Fruit fly (Drosophila melanogaster) whole organism, embryonic: ENCODE data around the gene Rabex-5.

Experiments used
- Bdp1 ChIP-seq: fragments of 200-800 bp; sonication (Bioruptor generic); optimal IDR thresholded peaks from 3 replicates; lab custom pipeline; 2016; ENCODE audit warnings: missing biosample characterization, missing genetic modification characterization
- CG10209 ChIP-seq: fragments of 200-800 bp; sonication (Bioruptor generic); optimal IDR thresholded peaks from 3 replicates; lab custom pipeline; 2017; ENCODE audit warnings: missing biosample characterization, mild to moderate bottlenecking, missing genetic modification characterization, missing genetic modification reagents
- CG1024 ChIP-seq: fragments of 200-800 bp; sonication (Bioruptor generic); IDR thresholded peaks from 2 replicates; pipeline ENCODE4 v1.3.6; 2022; ENCODE audit warnings: missing biosample characterization, missing genetic modification characterization
- CG10274 ChIP-seq: fragments of 200-800 bp; sonication (Bioruptor generic); optimal IDR thresholded peaks from 3 replicates; lab custom pipeline; 2017; ENCODE audit warnings: missing biosample characterization, mild to moderate bottlenecking, missing genetic modification characterization
- CG10366 ChIP-seq: fragments of 200-800 bp; sonication (Bioruptor generic); IDR thresholded peaks from 2 replicates; pipeline ENCODE4 v1.3.6; 2022; ENCODE audit warnings: missing biosample characterization, missing genetic modification characterization
- CG11085 ChIP-seq: fragments of 200-800 bp; sonication (Bioruptor generic); IDR thresholded peaks from 2 replicates; pipeline ENCODE4 v1.3.6; 2022; ENCODE audit warnings: missing biosample characterization, missing genetic modification characterization
- CG11093 ChIP-seq: fragments of 200-800 bp; sonication (Bioruptor generic); IDR thresholded peaks from 3 replicates; pipeline ENCODE4 v1.3.6; 2022; ENCODE audit warnings: missing biosample characterization, missing genetic modification characterization
- CG12155 ChIP-seq: fragments of 200-800 bp; sonication (Bioruptor generic); optimal IDR thresholded peaks from 3 replicates; lab custom pipeline; 2016; ENCODE audit warnings: missing biosample characterization, missing genetic modification characterization
- CG12236 ChIP-seq: fragments of 200-800 bp; sonication (Bioruptor generic); optimal IDR thresholded peaks from 2 replicates; lab custom pipeline; 2016; ENCODE audit warnings: missing biosample characterization, missing genetic modification characterization
- CG12299 ChIP-seq: fragments of 200-800 bp; sonication (Bioruptor generic); optimal IDR thresholded peaks from 2 replicates; lab custom pipeline; 2018; ENCODE audit warnings: missing biosample characterization, mild to moderate bottlenecking, missing genetic modification characterization
- CG13424 ChIP-seq: fragments of 200-800 bp; sonication (Bioruptor generic); optimal IDR thresholded peaks from 2 replicates; lab custom pipeline; 2019; ENCODE audit warnings: missing biosample characterization, mild to moderate bottlenecking, missing genetic modification characterization, moderate library complexity
- CG13775 ChIP-seq: fragments of 200-800 bp; sonication (Bioruptor generic); optimal IDR thresholded peaks from 3 replicates; lab custom pipeline; 2017; ENCODE audit warnings: missing biosample characterization, mild to moderate bottlenecking, missing genetic modification characterization
- CG14441 ChIP-seq: fragments of 200-800 bp; sonication (Bioruptor generic); IDR thresholded peaks from 2 replicates; pipeline ENCODE4 v1.3.6; 2022; ENCODE audit warnings: missing biosample characterization, missing genetic modification characterization
- CG15514 ChIP-seq: fragments of 200-800 bp; sonication (Bioruptor generic); optimal IDR thresholded peaks from 3 replicates; lab custom pipeline; 2017; ENCODE audit warnings: missing biosample characterization, missing genetic modification characterization, mild to moderate bottlenecking, moderate library complexity, missing genetic modification reagents
- CG1603 ChIP-seq: fragments of 200-800 bp; sonication (Bioruptor generic); optimal IDR thresholded peaks from 2 replicates; lab custom pipeline; 2019; ENCODE audit warnings: missing biosample characterization, mild to moderate bottlenecking, missing genetic modification characterization, moderate library complexity
- CG2129 ChIP-seq: fragments of 200-800 bp; sonication (Bioruptor generic); IDR thresholded peaks from 2 replicates; pipeline ENCODE4 v1.3.6; 2022; ENCODE audit warnings: missing biosample characterization, missing genetic modification characterization; ENCODE audit not compliant: partially characterized antibody
- CG30431 ChIP-seq: fragments of 200-800 bp; sonication (Bioruptor generic); optimal IDR thresholded peaks from 2 replicates; lab custom pipeline; 2017; ENCODE audit warnings: missing biosample characterization, missing genetic modification characterization
- CG6254 ChIP-seq: fragments of 200-800 bp; sonication (Bioruptor generic); optimal IDR thresholded peaks from 3 replicates; lab custom pipeline; 2017; ENCODE audit warnings: mild to moderate bottlenecking, missing biosample characterization, missing genetic modification reagents, missing genetic modification characterization
- CG7987 ChIP-seq: fragments of 200-800 bp; sonication (Bioruptor generic); optimal IDR thresholded peaks from 2 replicates; lab custom pipeline; 2018; ENCODE audit warnings: missing biosample characterization, mild to moderate bottlenecking, missing genetic modification characterization, moderate library complexity
- CG8478 ChIP-seq: fragments of >200 bp; optimal IDR thresholded peaks from 2 replicates; lab custom pipeline; 2018
- CkIIα-i1 ChIP-seq: fragments of 200-800 bp; sonication (Bioruptor generic); IDR thresholded peaks from 2 replicates; pipeline ENCODE4 v1.3.6; 2022; ENCODE audit warnings: missing biosample characterization, missing genetic modification characterization
- Dp ChIP-seq: fragments of 200-800 bp; sonication (Bioruptor generic); optimal IDR thresholded peaks from 2 replicates; lab custom pipeline; 2018; ENCODE audit warnings: missing biosample characterization, mild to moderate bottlenecking, missing genetic modification characterization, moderate library complexity
- Fer2 ChIP-seq: fragments of 200-800 bp; sonication (Bioruptor generic); optimal IDR thresholded peaks from 2 replicates; lab custom pipeline; 2018; ENCODE audit warnings: missing biosample characterization, mild to moderate bottlenecking, missing genetic modification characterization, moderate library complexity
- Hr39 ChIP-seq: fragments of >200 bp; optimal IDR thresholded peaks from 2 replicates; lab custom pipeline; 2017
- Hr78 ChIP-seq, 2 experiments: fragments of 200-800 bp in 1 of 2; fragments of >200 bp in 1 of 2; sonication (Bioruptor generic) in 1 of 2; optimal IDR thresholded peaks; 2 replicates each; lab custom pipeline; 2017 to 2019; ENCODE audit warnings: missing biosample characterization in 2 of 2, missing genetic modification characterization in 2 of 2, mild to moderate bottlenecking in 1 of 2, moderate library complexity in 1 of 2
- MESR4 ChIP-seq: fragments of 200-800 bp; sonication (Bioruptor generic); optimal IDR thresholded peaks from 2 replicates; lab custom pipeline; 2018; ENCODE audit warnings: missing biosample characterization, mild to moderate bottlenecking, missing genetic modification characterization, moderate library complexity
- Myb ChIP-seq: fragments of 200-800 bp; sonication (Bioruptor generic); optimal IDR thresholded peaks from 2 replicates; lab custom pipeline; 2016; ENCODE audit warnings: missing biosample characterization, missing genetic modification characterization
- NfI ChIP-seq: fragments of 200-800 bp; sonication (Bioruptor generic); optimal IDR thresholded peaks from 3 replicates; lab custom pipeline; 2018; ENCODE audit warnings: missing biosample characterization, mild to moderate bottlenecking, missing genetic modification characterization, moderate library complexity
- Pdp1 ChIP-seq, 2 experiments: fragments of 200-800 bp; sonication (Bioruptor generic); optimal IDR thresholded peaks; 3 replicates each; lab custom pipeline; 2016; ENCODE audit warnings: missing biosample characterization in 2 of 2, missing genetic modification characterization in 2 of 2, mild to moderate bottlenecking in 1 of 2, moderate library complexity in 1 of 2
- Sox100B ChIP-seq: fragments of 200-800 bp; sonication (Bioruptor generic); optimal IDR thresholded peaks from 3 replicates; lab custom pipeline; 2018; ENCODE audit warnings: missing biosample characterization, mild to moderate bottlenecking, missing genetic modification characterization
- Taf1 ChIP-seq: fragments of 200-800 bp; sonication (Bioruptor generic); IDR thresholded peaks from 2 replicates; pipeline ENCODE4 v1.3.6; 2022; ENCODE audit warnings: missing biosample characterization, missing genetic modification characterization
- Trl ChIP-seq, 3 experiments: fragments of >200 bp in 2 of 3; fragments of 200-800 bp in 1 of 3; sonication (Bioruptor generic) in 1 of 3; optimal IDR thresholded peaks; 2 replicates in 1 of 3; 3 replicates in 2 of 3; lab custom pipeline; 2016 to 2017; ENCODE audit warnings: missing biosample characterization in 1 of 3, missing genetic modification characterization in 1 of 3
- Usf ChIP-seq: fragments of 200-800 bp; sonication (Bioruptor generic); optimal IDR thresholded peaks from 2 replicates; lab custom pipeline; 2017; ENCODE audit warnings: missing genotype, missing biosample characterization, missing genetic modification characterization
- Xbp1 ChIP-seq: fragments of 200-800 bp; sonication (Bioruptor generic); optimal IDR thresholded peaks from 3 replicates; lab custom pipeline; 2016; ENCODE audit warnings: missing biosample characterization, mild to moderate bottlenecking, missing genetic modification characterization
- abd-A ChIP-seq: fragments of 200-800 bp; sonication (Bioruptor generic); optimal IDR thresholded peaks from 3 replicates; lab custom pipeline; 2019; ENCODE audit warnings: missing biosample characterization, mild to moderate bottlenecking, missing genetic modification characterization, moderate library complexity
- bigmax ChIP-seq: fragments of 200-800 bp; sonication (Bioruptor generic); optimal IDR thresholded peaks from 2 replicates; lab custom pipeline; 2018; ENCODE audit warnings: missing biosample characterization, mild to moderate bottlenecking, missing genetic modification characterization
- cas ChIP-seq: fragments of 200-800 bp; sonication (Bioruptor generic); IDR thresholded peaks from 2 replicates; pipeline ENCODE4 v1.3.6; 2022; ENCODE audit warnings: missing biosample characterization, missing genetic modification characterization
- crp ChIP-seq, 2 experiments: fragments of 200-800 bp; sonication (Bioruptor generic); optimal IDR thresholded peaks; 2 replicates in 1 of 2; 3 replicates in 1 of 2; lab custom pipeline; 2017; ENCODE audit warnings: missing biosample characterization in 2 of 2, missing genetic modification characterization in 2 of 2, mild to moderate bottlenecking in 1 of 2, moderate library complexity in 1 of 2
- en ChIP-seq: fragments of 200-800 bp; sonication (Bioruptor generic); optimal IDR thresholded peaks from 2 replicates; lab custom pipeline; 2016; ENCODE audit warnings: missing biosample characterization, missing genetic modification characterization
- fu2 ChIP-seq: fragments of 200-800 bp; sonication (Bioruptor generic); optimal IDR thresholded peaks from 2 replicates; lab custom pipeline; 2016; ENCODE audit warnings: missing biosample characterization, missing genetic modification characterization
- hb ChIP-seq: fragments of 200-800 bp; sonication (Bioruptor generic); IDR thresholded peaks from 3 replicates; pipeline ENCODE4 v1.3.6; 2022; ENCODE audit warnings: missing biosample characterization, missing genetic modification characterization; ENCODE audit not compliant: partially characterized antibody
- hbn ChIP-seq: fragments of 200-800 bp; sonication (Bioruptor generic); IDR thresholded peaks from 2 replicates; pipeline ENCODE4 v1.3.6; 2022; ENCODE audit warnings: missing biosample characterization, missing genetic modification characterization; ENCODE audit not compliant: partially characterized antibody
- mam ChIP-seq: fragments of 200-800 bp; sonication (Bioruptor generic); optimal IDR thresholded peaks from 3 replicates; lab custom pipeline; 2016; ENCODE audit warnings: missing biosample characterization, missing genetic modification characterization
- odd ChIP-seq: fragments of 200-800 bp; sonication (Bioruptor generic); optimal IDR thresholded peaks from 2 replicates; lab custom pipeline; 2017; ENCODE audit warnings: missing biosample characterization, mild to moderate bottlenecking, missing genetic modification characterization
- org-1 ChIP-seq: fragments of 200-800 bp; sonication (Bioruptor generic); optimal IDR thresholded peaks from 2 replicates; lab custom pipeline; 2017; ENCODE audit warnings: missing biosample characterization, missing genetic modification characterization
- peb ChIP-seq: fragments of 200-800 bp; sonication (Bioruptor generic); IDR thresholded peaks from 2 replicates; pipeline ENCODE4 v1.3.6; 2022; ENCODE audit warnings: missing biosample characterization, missing genetic modification characterization
- ranshi ChIP-seq: fragments of 200-800 bp; sonication (Bioruptor generic); IDR thresholded peaks from 2 replicates; pipeline ENCODE4 v1.3.6; 2022; ENCODE audit warnings: missing biosample characterization, missing genetic modification characterization
- sisA ChIP-seq: fragments of 200-800 bp; sonication (Bioruptor generic); IDR thresholded peaks from 2 replicates; pipeline ENCODE4 v1.3.6; 2022; ENCODE audit warnings: missing biosample characterization, missing genetic modification characterization
- tap ChIP-seq: fragments of 200-800 bp; optimal IDR thresholded peaks from 3 replicates; lab custom pipeline; 2019; ENCODE audit warnings: missing biosample characterization, mild to moderate bottlenecking, missing genetic modification characterization, moderate library complexity
- trh ChIP-seq: fragments of 200-800 bp; sonication (Bioruptor generic); optimal IDR thresholded peaks from 2 replicates; lab custom pipeline; 2016; ENCODE audit warnings: missing biosample characterization, missing genetic modification characterization
- zf30C ChIP-seq: fragments of 200-800 bp; sonication (Bioruptor generic); optimal IDR thresholded peaks from 3 replicates; lab custom pipeline; 2018; ENCODE audit warnings: missing biosample characterization, mild to moderate bottlenecking, missing genetic modification characterization

Gene Rabex-5

dm6 chr3L:1335428-1335764, 39.7 kb downstream of the Rabex-5 start (continued):
- TF ChIP-seq CG15514 (GFP tag; lab: Kevin White, UChicago) (peak; percentile 40), zf30C (no peak), Pdp1 (GFP tag; optimal IDR thresholded peaks at IDR 0.05; lab: Kevin White, UChicago) (peak; percentile 25 to 100), Usf (GFP tag; lab: Kevin White, UChicago) (no peak), CG1603 (peak; percentile 36), abd-A (tag; lab: Kevin White, UChicago) (no peak), CG10209 (GFP tag; lab: Kevin White, UChicago) (peak; percentile 35), CG14441 (peak; percentile 70), ranshi (GFP tag; lab: Robert Waterston, UW) (peak; percentile 54; the same call in 1 of the 2 replicates), CG10366 (GFP tag; lab: Robert Waterston, UW) (peak; percentile 74), crp (GFP tag; optimal IDR thresholded peaks at IDR 0.05; lab: Kevin White, UChicago) (no peak), bigmax (GFP tag; lab: Kevin White, UChicago) (no peak), hb (GFP tag; lab: Robert Waterston, UW) (no peak), CG1024 (GFP tag; lab: Robert Waterston, UW) (no peak), Fer2 (no peak), tap (tag; lab: Kevin White, UChicago) (no peak), odd (no peak), hbn (no peak), Sox100B (GFP tag; lab: Kevin White, UChicago) (no peak), CG13775 (GFP tag; lab: Kevin White, UChicago) (no peak), CkIIα-i1 (GFP tag; lab: Robert Waterston, UW) (no peak), trh (GFP tag; lab: Kevin White, UChicago) (no peak), CG12155 (GFP tag; lab: Kevin White, UChicago) (peak; percentile 31), CG30431 (GFP tag; lab: Kevin White, UChicago) (no peak), CG7987 (GFP tag; lab: Kevin White, UChicago) (no peak), sisA (peak; percentile 26; the same call in 1 of the 2 replicates), peb (GFP tag; lab: Robert Waterston, UW) (no peak), CG11093 (GFP tag; lab: Robert Waterston, UW) (0 out of 3 replicates have a peak, but pooled peaks have one; percentile 25), MESR4 (GFP tag; lab: Kevin White, UChicago) (no peak), Hr39 (no peak), Myb (GFP tag; lab: Kevin White, UChicago) (no peak), NfI (GFP tag; lab: Kevin White, UChicago) (no peak), CG13424 (tag; lab: Kevin White, UChicago) (peak; percentile 39), mam (GFP tag; lab: Kevin White, UChicago) (peak; percentile 56), org-1 (GFP tag; lab: Kevin White, UChicago) (no peak), CG10274 (GFP tag; lab: Kevin White, UChicago) (no peak), Taf1 (GFP tag; lab: Robert Waterston, UW) (peak; percentile 54; the same call in 1 of the 2 replicates), Dp (no peak), Hr78 (GFP tag; optimal IDR thresholded peaks at IDR 0.05; lab: Kevin White, UChicago) (no peak), CG11085 (GFP tag; lab: Robert Waterston, UW) (peak; percentile 37; the same call in 1 of the 2 replicates), CG12299 (no peak), Xbp1 (GFP tag; lab: Kevin White, UChicago) (peak; percentile 43), Trl (optimal IDR thresholded peaks at IDR 0.05; lab: Kevin White, UChicago) (peak; percentile 75 to 91), Trl (GFP tag; optimal IDR thresholded peaks at IDR 0.05; lab: Kevin White, UChicago) (peak; percentile 57), CG6254 (no peak), en (GFP tag; lab: Kevin White, UChicago) (no peak), cas (no peak), Bdp1 (GFP tag; lab: Kevin White, UChicago) (no peak), CG8478 (no peak), CG2129 (GFP tag; lab: Robert Waterston, UW) (no peak), CG12236 (GFP tag; lab: Kevin White, UChicago) (no peak), fu2 (peak; percentile 5)
